Fruit fly (Drosophila melanogaster) whole organism, prepupa: ENCODE data around the gene Uros1.

Source experiments
- CG10631 ChIP-seq: fragments of 200-800 bp; sonication (Bioruptor generic); optimal IDR thresholded peaks from 2 replicates; lab custom pipeline; 2016; ENCODE audit warnings: missing biosample characterization, missing genetic modification characterization
- CG11294 ChIP-seq: fragments of 200-800 bp; sonication (Bioruptor generic); IDR thresholded peaks from 2 replicates; pipeline ENCODE4 v1.3.6; 2022; ENCODE audit warnings: missing biosample characterization, missing genetic modification characterization
- CG11762 ChIP-seq: fragments of 200-800 bp; sonication (Bioruptor generic); optimal IDR thresholded peaks from 3 replicates; lab custom pipeline; 2016; ENCODE audit warnings: missing biosample characterization, missing genetic modification characterization; ENCODE audit not compliant: insufficient read depth
- CG11902 ChIP-seq: fragments of 200-800 bp; sonication (Bioruptor generic); optimal IDR thresholded peaks from 3 replicates; lab custom pipeline; 2016; ENCODE audit warnings: missing biosample characterization, missing genetic modification characterization
- CG1621 ChIP-seq: fragments of 200-800 bp; sonication (Bioruptor generic); optimal IDR thresholded peaks from 3 replicates; lab custom pipeline; 2018; ENCODE audit warnings: missing biosample characterization, mild to moderate bottlenecking, missing genetic modification characterization
- CG16779 ChIP-seq: fragments of 200-800 bp; sonication (Bioruptor generic); optimal IDR thresholded peaks from 3 replicates; lab custom pipeline; 2017; ENCODE audit warnings: missing biosample characterization, mild to moderate bottlenecking, missing genetic modification characterization
- CG3032 ChIP-seq: fragments of 200-800 bp; optimal IDR thresholded peaks from 2 replicates; lab custom pipeline; 2019; ENCODE audit warnings: missing biosample characterization, mild to moderate bottlenecking, missing genetic modification characterization, moderate library complexity
- CG31627 ChIP-seq: fragments of 200-800 bp; sonication (Bioruptor generic); optimal IDR thresholded peaks from 3 replicates; lab custom pipeline; 2016; ENCODE audit warnings: missing biosample characterization, missing genetic modification characterization
- CG32006 ChIP-seq: fragments of 200-800 bp; sonication (Bioruptor generic); optimal IDR thresholded peaks from 3 replicates; lab custom pipeline; 2017; ENCODE audit warnings: missing biosample characterization, mild to moderate bottlenecking, missing genetic modification characterization
- CG34406 ChIP-seq: fragments of 200-800 bp; sonication (Bioruptor generic); optimal IDR thresholded peaks from 3 replicates; lab custom pipeline; 2016; ENCODE audit warnings: missing biosample characterization, missing genetic modification characterization
- CG3919 ChIP-seq: fragments of 200-800 bp; sonication (Bioruptor generic); optimal IDR thresholded peaks from 3 replicates; lab custom pipeline; 2016; ENCODE audit warnings: missing biosample characterization, missing genetic modification characterization
- CG6792 ChIP-seq: fragments of 200-800 bp; sonication (Bioruptor generic); optimal IDR thresholded peaks from 3 replicates; lab custom pipeline; 2016; ENCODE audit warnings: missing biosample characterization, missing genetic modification characterization
- CG6808 ChIP-seq: fragments of 200-800 bp; sonication (Bioruptor generic); optimal IDR thresholded peaks from 3 replicates; lab custom pipeline; 2017; ENCODE audit warnings: missing biosample characterization, missing genetic modification characterization, mild to moderate bottlenecking, moderate library complexity, missing genetic modification reagents
- CG7368 ChIP-seq: fragments of 200-800 bp; sonication (Bioruptor generic); optimal IDR thresholded peaks from 3 replicates; lab custom pipeline; 2016; ENCODE audit warnings: missing biosample characterization, missing genetic modification characterization
- CG8119 ChIP-seq: fragments of 200-800 bp; sonication (Bioruptor generic); IDR thresholded peaks from 3 replicates; pipeline ENCODE4 v1.3.6; 2022; ENCODE audit warnings: missing biosample characterization, missing genetic modification characterization
- CG8319 ChIP-seq: fragments of 200-800 bp; sonication (Bioruptor generic); optimal IDR thresholded peaks from 3 replicates; lab custom pipeline; 2016; ENCODE audit warnings: missing biosample characterization, missing genetic modification characterization
- CG8632 ChIP-seq: fragments of 200-800 bp; sonication (Bioruptor generic); optimal IDR thresholded peaks from 3 replicates; lab custom pipeline; 2016; ENCODE audit warnings: missing biosample characterization, missing genetic modification characterization
- CG9139 ChIP-seq: fragments of 200-800 bp; sonication (Bioruptor generic); optimal IDR thresholded peaks from 3 replicates; lab custom pipeline; 2017; ENCODE audit warnings: missing biosample characterization, mild to moderate bottlenecking, missing genetic modification characterization
- Eip75B ChIP-seq: fragments of 200-800 bp; sonication (Bioruptor generic); optimal IDR thresholded peaks from 3 replicates; lab custom pipeline; 2016; ENCODE audit warnings: missing biosample characterization, missing genetic modification characterization
- Eip78C ChIP-seq: fragments of 200-800 bp; sonication (Bioruptor generic); peaks from one replicate; lab custom pipeline; 2016; ENCODE audit warnings: missing biosample characterization, missing genetic modification characterization
- Eip93F ChIP-seq: fragments of 200-800 bp; sonication (Bioruptor generic); optimal IDR thresholded peaks from 2 replicates; lab custom pipeline; 2016; ENCODE audit warnings: missing biosample characterization, mild to moderate bottlenecking, missing genetic modification characterization
- Ets21C ChIP-seq: fragments of 200-800 bp; sonication (Bioruptor generic); optimal IDR thresholded peaks from 3 replicates; lab custom pipeline; 2016; ENCODE audit warnings: missing biosample characterization, missing genetic modification characterization
- Gug ChIP-seq: fragments of 200-800 bp; sonication (Bioruptor generic); IDR thresholded peaks from 2 replicates; pipeline ENCODE4 v1.3.6; 2022; ENCODE audit warnings: missing biosample characterization, missing genetic modification characterization
- Hr38 ChIP-seq: sonication (Bioruptor generic); optimal IDR thresholded peaks from 2 replicates; lab custom pipeline; 2016; ENCODE audit warnings: missing biosample characterization, missing genetic modification characterization
- Met ChIP-seq: fragments of 200-800 bp; sonication (Bioruptor generic); optimal IDR thresholded peaks from 3 replicates; lab custom pipeline; 2016; ENCODE audit warnings: missing biosample characterization, missing genetic modification characterization
- OdsH ChIP-seq: fragments of 200-800 bp; sonication (Bioruptor generic); optimal IDR thresholded peaks from 3 replicates; lab custom pipeline; 2016; ENCODE audit warnings: missing biosample characterization, missing genetic modification characterization
- Smox ChIP-seq: fragments of 200-800 bp; sonication (Bioruptor generic); optimal IDR thresholded peaks from 3 replicates; lab custom pipeline; 2016; ENCODE audit warnings: missing biosample characterization, missing genetic modification characterization
- Sox14 ChIP-seq: fragments of 200-800 bp; sonication (Bioruptor generic); optimal IDR thresholded peaks from 3 replicates; lab custom pipeline; 2016; ENCODE audit warnings: missing biosample characterization, missing genetic modification characterization
- Sox15 ChIP-seq: fragments of 200-800 bp; sonication (Bioruptor generic); optimal IDR thresholded peaks from 3 replicates; lab custom pipeline; 2016; ENCODE audit warnings: missing biosample characterization, missing genetic modification characterization
- achi ChIP-seq: fragments of 200-800 bp; sonication (Bioruptor generic); optimal IDR thresholded peaks from 3 replicates; lab custom pipeline; 2016; ENCODE audit warnings: missing biosample characterization, missing genetic modification characterization
- dac ChIP-seq: fragments of 200-800 bp; sonication (Bioruptor generic); optimal IDR thresholded peaks from 2 replicates; lab custom pipeline; 2017; ENCODE audit warnings: missing biosample characterization, mild to moderate bottlenecking, missing genetic modification characterization
- dsx ChIP-seq: fragments of 200-800 bp; optimal IDR thresholded peaks from 3 replicates; lab custom pipeline; 2019; ENCODE audit warnings: missing biosample characterization, mild to moderate bottlenecking, missing genetic modification characterization, moderate library complexity; ENCODE audit not compliant: poor library complexity, severe bottlenecking
- eg ChIP-seq: fragments of 200-800 bp; sonication (Bioruptor generic); IDR thresholded peaks from 3 replicates; pipeline ENCODE4 v1.3.6; 2022; ENCODE audit warnings: missing biosample characterization, missing genetic modification characterization
- fd59A ChIP-seq: fragments of 200-800 bp; sonication (Bioruptor generic); optimal IDR thresholded peaks from 2 replicates; lab custom pipeline; 2017; ENCODE audit warnings: missing biosample characterization, mild to moderate bottlenecking, missing genetic modification characterization, missing genetic modification reagents
- fkh ChIP-seq: fragments of 200-800 bp; sonication (Bioruptor generic); optimal IDR thresholded peaks from 3 replicates; lab custom pipeline; 2017; ENCODE audit warnings: missing biosample characterization, mild to moderate bottlenecking, missing genetic modification characterization, moderate library complexity
- lz ChIP-seq: fragments of 200-800 bp; sonication (Bioruptor generic); optimal IDR thresholded peaks from 3 replicates; lab custom pipeline; 2016; ENCODE audit warnings: missing biosample characterization, missing genetic modification characterization
- net ChIP-seq: fragments of 200-800 bp; sonication (Bioruptor generic); optimal IDR thresholded peaks from 3 replicates; lab custom pipeline; 2016; ENCODE audit warnings: missing biosample characterization, missing genetic modification characterization
- pdm3 ChIP-seq: fragments of 200-800 bp; sonication (Bioruptor generic); optimal IDR thresholded peaks from 3 replicates; lab custom pipeline; 2016; ENCODE audit warnings: missing biosample characterization, missing genetic modification characterization
- svp ChIP-seq: fragments of 200-800 bp; sonication (Bioruptor generic); peaks from one replicate; lab custom pipeline; 2016; ENCODE audit warnings: missing biosample characterization, missing genetic modification characterization
- topi ChIP-seq: fragments of 200-800 bp; sonication (Bioruptor generic); optimal IDR thresholded peaks from 3 replicates; lab custom pipeline; 2016; ENCODE audit warnings: missing biosample characterization, missing genetic modification characterization
- vri ChIP-seq: fragments of 200-800 bp; sonication (Bioruptor generic); optimal IDR thresholded peaks from 3 replicates; lab custom pipeline; 2016; ENCODE audit warnings: missing biosample characterization, mild to moderate bottlenecking, missing genetic modification characterization

The Uros1 gene

dm6 chrX:8884678-8885077, 15.4 kb downstream of the Uros1 start:
- TF ChIP-seq Sox14 (GFP tag; lab: Kevin White, UChicago), result no peak
- no peak for TF ChIP-seq CG8119 (GFP tag; lab: Robert Waterston, UW)
- TF ChIP-seq dsx (GFP tag; lab: Kevin White, UChicago), result no peak
- no peak for TF ChIP-seq CG31627 (GFP tag; lab: Kevin White, UChicago)
- no peak for TF ChIP-seq CG1621
- TF ChIP-seq Met, result no peak
- TF ChIP-seq pdm3 (GFP tag; lab: Kevin White, UChicago), result no peak
- TF ChIP-seq vri (GFP tag; lab: Kevin White, UChicago), result peak; percentile 58
- TF ChIP-seq Sox15, result no peak
- TF ChIP-seq fkh, result no peak
- TF ChIP-seq net (GFP tag; lab: Kevin White, UChicago), result no peak
- peak; percentile 4 for TF ChIP-seq Eip78C
- no peak for TF ChIP-seq CG8319 (GFP tag; lab: Kevin White, UChicago)
- no peak for TF ChIP-seq OdsH (GFP tag; lab: Kevin White, UChicago)
- TF ChIP-seq Eip75B, result no peak

DNA sequence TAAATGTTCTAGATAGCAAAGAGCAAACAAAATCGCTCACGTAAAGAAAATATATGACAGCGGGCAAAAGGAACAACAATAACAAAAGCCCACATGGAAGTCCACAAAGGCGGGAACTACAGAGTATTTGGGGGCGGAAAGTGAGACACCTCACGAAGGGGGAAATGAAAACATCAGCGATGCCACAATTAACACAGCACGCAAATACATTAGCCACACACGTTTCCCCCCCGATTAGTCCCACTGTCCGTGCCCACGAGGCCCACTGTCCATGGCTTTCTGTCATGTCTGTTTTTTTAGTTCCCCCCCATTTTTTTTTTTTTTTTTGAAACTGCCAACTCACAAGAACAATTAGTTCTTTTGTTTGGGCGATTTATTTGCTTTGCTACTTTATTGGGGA, 16.1 kb downstream of the Uros1 start:
- no peak for TF ChIP-seq CG7368 (GFP tag; lab: Kevin White, UChicago)
- peak; percentile 60 for TF ChIP-seq Eip78C
- no peak for TF ChIP-seq CG11902 (GFP tag; lab: Kevin White, UChicago)
- peak; percentile 6 for TF ChIP-seq fkh

dm6 chrX:8883388-8883787, 16.7 kb downstream of the Uros1 start:
- no peak for TF ChIP-seq topi (GFP tag; lab: Kevin White, UChicago)
- no peak for TF ChIP-seq CG31627 (GFP tag; lab: Kevin White, UChicago)

dm6 chrX:8881729-8882128, 18.3 kb downstream of the Uros1 start:
- TF ChIP-seq Ets21C (GFP tag; lab: Kevin White, UChicago) (no peak), vri (GFP tag; lab: Kevin White, UChicago) (peak; percentile 78)

DNA sequence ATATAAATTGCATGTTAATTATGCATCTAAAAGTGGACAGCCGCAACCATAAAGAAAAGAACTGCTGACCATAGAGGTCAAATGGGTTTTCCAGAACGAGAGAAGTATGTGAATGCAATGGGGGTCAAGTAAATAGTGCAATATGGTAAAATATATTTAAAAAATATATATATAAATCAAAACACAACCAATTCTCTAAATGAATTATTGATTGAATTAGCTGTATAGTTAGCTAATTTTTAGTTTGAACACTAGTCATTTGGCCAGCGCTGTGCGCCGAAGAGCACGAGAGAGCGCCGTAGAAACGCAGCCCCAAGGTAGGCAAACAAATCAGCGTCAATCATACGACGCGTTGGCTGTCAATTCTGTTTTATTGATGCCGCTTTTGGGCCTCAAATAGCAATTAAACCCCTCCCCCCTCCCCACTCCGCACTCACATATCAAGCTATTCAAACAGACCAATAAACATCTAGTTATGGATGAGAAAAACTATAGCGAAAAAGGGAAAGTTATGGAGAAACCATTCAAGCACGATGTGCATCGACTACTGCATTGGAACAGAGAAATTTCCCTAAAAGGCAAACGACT, 21.0 kb downstream of the Uros1 start:
- TF ChIP-seq Smox (no peak), CG10631 (GFP tag; lab: Kevin White, UChicago) (peak; percentile 47), Ets21C (GFP tag; lab: Kevin White, UChicago) (no peak), CG16779 (tag; lab: Kevin White, UChicago) (no peak), CG32006 (GFP tag; lab: Kevin White, UChicago) (peak; percentile 80), Gug (GFP tag; lab: Robert Waterston, UW) (peak; percentile 70), Hr38 (GFP tag; lab: Kevin White, UChicago) (no peak), Met (peak; percentile 14), CG9139 (GFP tag; lab: Kevin White, UChicago) (no peak), dac (GFP tag; lab: Kevin White, UChicago) (no peak), lz (peak; percentile 4), OdsH (GFP tag; lab: Kevin White, UChicago) (peak; percentile 60), CG3919 (GFP tag; lab: Kevin White, UChicago) (peak; percentile 58), CG8319 (GFP tag; lab: Kevin White, UChicago) (no peak), dsx (GFP tag; lab: Kevin White, UChicago) (peak; percentile 21), CG8632 (GFP tag; lab: Kevin White, UChicago) (peak; percentile 37), CG11762 (GFP tag; lab: Kevin White, UChicago) (no peak), CG11294 (GFP tag; lab: Robert Waterston, UW) (peak; percentile 66), CG6808 (GFP tag; lab: Kevin White, UChicago) (no peak), CG1621 (no peak), achi (peak; percentile 60), Eip78C (peak; percentile 82), CG8119 (GFP tag; lab: Robert Waterston, UW) (peak; percentile 86), svp (GFP tag; lab: Kevin White, UChicago) (no peak), CG7368 (GFP tag; lab: Kevin White, UChicago) (peak; percentile 40), Sox15 (no peak), fd59A (GFP tag; lab: Kevin White, UChicago) (no peak), CG3032 (tag; lab: Kevin White, UChicago) (peak; percentile 30), pdm3 (GFP tag; lab: Kevin White, UChicago) (peak; percentile 47), Sox14 (GFP tag; lab: Kevin White, UChicago) (peak; percentile 11), CG6792 (peak; percentile 33), CG34406 (GFP tag; lab: Kevin White, UChicago) (peak; percentile 45), eg (GFP tag; lab: Robert Waterston, UW) (peak; percentile 90), Eip93F (GFP tag; lab: Kevin White, UChicago) (no peak), vri (GFP tag; lab: Kevin White, UChicago) (peak; percentile 8), topi (GFP tag; lab: Kevin White, UChicago) (peak; percentile 8)
